Worm (Caenorhabditis elegans) whole organism, L3 larva: Measurements from ENCODE around the gene ndub-8.
A peak's percentile ranks its signal among the peaks of the same experiment; 100 is the strongest.

ENCODE experiments used
- ZK546.5 ChIP-seq: sonication (generic microtip); optimal IDR thresholded peaks from 2 replicates; lab custom pipeline; 2017; ENCODE audit warnings: missing biosample characterization, missing genetic modification characterization
- aly-2 ChIP-seq: fragments of 150-350 bp; optimal IDR thresholded peaks from 2 replicates; lab custom pipeline; 2014; ENCODE audit warnings: missing biosample characterization, missing genetic modification characterization
- ama-1 ChIP-seq: fragments of 150-350 bp; optimal IDR thresholded peaks from 2 replicates; lab custom pipeline; 2018
- ceh-28 ChIP-seq: fragments of 150-350 bp; optimal IDR thresholded peaks from 2 replicates; lab custom pipeline; 2014; ENCODE audit warnings: missing biosample characterization, missing genetic modification reagents, missing genetic modification characterization
- daf-12 ChIP-seq: fragments of 150-350 bp; optimal IDR thresholded peaks from 2 replicates; lab custom pipeline; 2014; ENCODE audit warnings: missing biosample characterization, missing genetic modification reagents, missing genetic modification characterization
- egl-5 ChIP-seq: fragments of 150-350 bp; optimal IDR thresholded peaks from 2 replicates; lab custom pipeline; 2017; ENCODE audit warnings: missing biosample characterization, missing genetic modification reagents, missing genetic modification characterization, inconsistent platforms
- elt-1 ChIP-seq: fragments of 150-350 bp; optimal IDR thresholded peaks from 2 replicates; lab custom pipeline; 2014; ENCODE audit warnings: missing biosample characterization, missing genetic modification characterization
- elt-2 ChIP-seq: sonication (generic microtip); optimal IDR thresholded peaks from 2 replicates; lab custom pipeline; 2016; ENCODE audit warnings: missing genetic modification reagents, mild to moderate bottlenecking, missing genetic modification characterization, missing compliant biosample characterization
- elt-3 ChIP-seq, 3 experiments: fragments of 150-350 bp in 1 of 3; sonication (generic microtip) in 2 of 3; optimal IDR thresholded peaks; 2 replicates in 2 of 3; 4 replicates in 1 of 3; lab custom pipeline; 2014 to 2017; ENCODE audit warnings: missing biosample characterization in 3 of 3, missing genetic modification characterization in 3 of 3
- eor-1 ChIP-seq, 2 experiments: fragments of 150-350 bp; optimal IDR thresholded peaks; 2 replicates each; lab custom pipeline; 2014 to 2018; ENCODE audit warnings: missing biosample characterization in 2 of 2, missing genetic modification characterization in 2 of 2
- fkh-10 ChIP-seq: sonication (generic microtip); optimal IDR thresholded peaks from 2 replicates; lab custom pipeline; 2017; ENCODE audit warnings: missing biosample characterization, missing genetic modification reagents, missing genetic modification characterization
- fkh-2 ChIP-seq: fragments of 150-350 bp; optimal IDR thresholded peaks from 2 replicates; lab custom pipeline; 2014; ENCODE audit warnings: missing biosample characterization, missing genetic modification reagents, missing genetic modification characterization
- hmg-11 ChIP-seq: sonication (generic microtip); optimal IDR thresholded peaks from 2 replicates; lab custom pipeline; 2016; ENCODE audit warnings: missing genetic modification characterization, missing compliant biosample characterization
- jun-1 ChIP-seq: fragments of 150-350 bp; optimal IDR thresholded peaks from 2 replicates; lab custom pipeline; 2014; ENCODE audit warnings: missing biosample characterization, missing genetic modification reagents, missing genetic modification characterization
- lin-15B ChIP-seq: fragments of 150-350 bp; optimal IDR thresholded peaks from 2 replicates; lab custom pipeline; 2014; ENCODE audit warnings: missing biosample characterization, missing genetic modification characterization
- lin-39 ChIP-seq: fragments of 150-350 bp; optimal IDR thresholded peaks from 2 replicates; lab custom pipeline; 2018; ENCODE audit warnings: missing biosample characterization, missing genetic modification reagents, missing genetic modification characterization
- lsy-12 ChIP-seq: sonication (generic microtip); optimal IDR thresholded peaks from 2 replicates; lab custom pipeline; 2016; ENCODE audit warnings: mild to moderate bottlenecking, missing genetic modification characterization, missing compliant biosample characterization
- mdl-1 ChIP-seq: fragments of 150-350 bp; optimal IDR thresholded peaks from 2 replicates; lab custom pipeline; 2014; ENCODE audit warnings: missing biosample characterization, missing genetic modification characterization
- mml-1 ChIP-seq: fragments of 150-350 bp; sonication (generic microtip); optimal IDR thresholded peaks from 3 replicates; lab custom pipeline; 2014; ENCODE audit warnings: missing biosample characterization, missing genetic modification characterization
- nfya-1 ChIP-seq: sonication (generic microtip); optimal IDR thresholded peaks from 2 replicates; lab custom pipeline; 2017; ENCODE audit warnings: missing genetic modification characterization, mild to moderate bottlenecking, missing compliant biosample characterization, antibody characterized with exemption, moderate library complexity; ENCODE audit not compliant: insufficient read depth
- nhr-11 ChIP-seq: fragments of 150-350 bp; optimal IDR thresholded peaks from 2 replicates; lab custom pipeline; 2014; ENCODE audit warnings: missing biosample characterization, missing genetic modification characterization
- nhr-23 ChIP-seq: fragments of 150-350 bp; optimal IDR thresholded peaks from 2 replicates; lab custom pipeline; 2014; ENCODE audit warnings: missing biosample characterization, missing genetic modification reagents, missing genetic modification characterization
- nhr-237 ChIP-seq: fragments of 150-350 bp; optimal IDR thresholded peaks from 2 replicates; lab custom pipeline; 2014; ENCODE audit warnings: missing biosample characterization, missing genetic modification characterization
- nhr-25 ChIP-seq: sonication (generic microtip); optimal IDR thresholded peaks from 2 replicates; lab custom pipeline; 2017; ENCODE audit warnings: missing biosample characterization, missing genetic modification characterization
- nhr-43 ChIP-seq: sonication (generic microtip); optimal IDR thresholded peaks from 2 replicates; lab custom pipeline; 2016; ENCODE audit warnings: mild to moderate bottlenecking, missing genetic modification characterization, missing compliant biosample characterization; ENCODE audit not compliant: poor library complexity, severe bottlenecking
- nhr-67 ChIP-seq: fragments of 150-350 bp; optimal IDR thresholded peaks from 2 replicates; lab custom pipeline; 2014; ENCODE audit warnings: missing biosample characterization, missing genetic modification characterization
- nhr-76 ChIP-seq: fragments of 150-350 bp; sonication (generic microtip); optimal IDR thresholded peaks from 5 replicates; lab custom pipeline; 2014; ENCODE audit warnings: missing biosample characterization, missing genetic modification characterization
- nhr-77 ChIP-seq: fragments of 150-350 bp; optimal IDR thresholded peaks from 2 replicates; lab custom pipeline; 2014; ENCODE audit warnings: missing biosample characterization, missing genetic modification characterization
- pha-4 ChIP-seq: fragments of 150-350 bp; optimal IDR thresholded peaks from 2 replicates; lab custom pipeline; 2014; ENCODE audit warnings: missing biosample characterization, missing genetic modification reagents, missing genetic modification characterization
- pqm-1 ChIP-seq: fragments of 150-350 bp; optimal IDR thresholded peaks from 2 replicates; lab custom pipeline; 2017; ENCODE audit warnings: missing biosample characterization, missing genetic modification characterization, inconsistent platforms
- sea-2 ChIP-seq: fragments of 150-350 bp; sonication (generic microtip); optimal IDR thresholded peaks from 4 replicates; lab custom pipeline; 2014; ENCODE audit warnings: missing biosample characterization, missing genetic modification reagents, missing genetic modification characterization
- skn-1 ChIP-seq: fragments of 150-350 bp; optimal IDR thresholded peaks from 2 replicates; lab custom pipeline; 2014; ENCODE audit warnings: missing biosample characterization, missing genetic modification characterization
- tbx-2 ChIP-seq: sonication (generic microtip); optimal IDR thresholded peaks from 2 replicates; lab custom pipeline; 2016; ENCODE audit warnings: mild to moderate bottlenecking, missing genetic modification characterization, missing compliant biosample characterization
- unc-39 ChIP-seq: sonication (generic microtip); optimal IDR thresholded peaks from 4 replicates; lab custom pipeline; 2017; ENCODE audit warnings: missing biosample characterization, missing genetic modification characterization
- unc-62 ChIP-seq: fragments of 150-350 bp; sonication (generic microtip); optimal IDR thresholded peaks from 4 replicates; lab custom pipeline; 2014; ENCODE audit warnings: missing biosample characterization, missing genetic modification reagents, missing genetic modification characterization
- zag-1 ChIP-seq: fragments of 150-350 bp; optimal IDR thresholded peaks from 2 replicates; lab custom pipeline; 2014; ENCODE audit warnings: missing biosample characterization, missing genetic modification characterization
- ztf-4 ChIP-seq: fragments of 150-350 bp; optimal IDR thresholded peaks from 2 replicates; lab custom pipeline; 2014; ENCODE audit warnings: missing biosample characterization, missing genetic modification characterization

The ndub-8 gene

ce11 chrII:13834380-13835194 is 38.1 kb upstream of the ndub-8 start (continued):
- TF ChIP-seq skn-1 (tag; lab: Kevin White, UChicago) = peak; percentile 90
- peak; percentile 60 for TF ChIP-seq elt-2 (tag; lab: Kevin White, UChicago)
- TF ChIP-seq nhr-11 (tag; lab: Kevin White, UChicago) = no peak
- TF ChIP-seq egl-5 (tag; lab: Kevin White, UChicago) = peak; percentile 89
- peak; percentile 78 for TF ChIP-seq sea-2
- TF ChIP-seq pqm-1 = peak; percentile 46
- TF ChIP-seq nhr-43 = peak; percentile 93
- peak; percentile 96 for TF ChIP-seq pha-4 (tag; lab: Kevin White, UChicago)
- peak in 1 of 2 experiments; percentile 68 for TF ChIP-seq eor-1 (tag; optimal IDR thresholded peaks at IDR 0.05; lab: Kevin White, UChicago)
- peak; percentile 81 for TF ChIP-seq jun-1 (tag; lab: Kevin White, UChicago)
- peak; percentile 92 for TF ChIP-seq tbx-2 (tag; lab: Kevin White, UChicago)
- peak; percentile 98 for TF ChIP-seq lin-39 (tag; lab: Kevin White, UChicago)
- TF ChIP-seq fkh-10 (GFP tag; lab: Kevin White, UChicago) = peak; percentile 58
- TF ChIP-seq nhr-77 (tag; lab: Kevin White, UChicago) = peak; percentile 90
- peak; percentile 88 for TF ChIP-seq lin-15B (tag; lab: Kevin White, UChicago)
- TF ChIP-seq ZK546.5 (tag; lab: Kevin White, UChicago) = no peak
- peak; percentile 96 for TF ChIP-seq nhr-23
- peak; percentile 74 for TF ChIP-seq ceh-28 (tag; lab: Kevin White, UChicago)
- TF ChIP-seq mml-1 (tag; lab: Kevin White, UChicago) = peak; percentile 41
- no peak for TF ChIP-seq zag-1 (tag; lab: Kevin White, UChicago)
- peak; percentile 93 for TF ChIP-seq nfya-1 (tag; lab: Kevin White, UChicago)
- peak in 1 of 3 experiments; percentile 25 for TF ChIP-seq elt-3 (tag; optimal IDR thresholded peaks at IDR 0.05; lab: Kevin White, UChicago)
- no peak for TF ChIP-seq aly-2 (tag; lab: Kevin White, UChicago)
- TF ChIP-seq, all 47 proteins: peak for 32

ce11 chrII:13835724-13836307 is 36.9 kb upstream of the ndub-8 start, which contains the start of gene ins-37:
Gene ins-37, minus strand, starts transcription at chrII:13836107.
- TF ChIP-seq elt-2 (tag; lab: Kevin White, UChicago) = peak; percentile 2
- TF ChIP-seq, all 47 proteins: peak for 1; not testable (repeated sequence) for 46

- no peak for TF ChIP-seq ZK546.5 (tag; lab: Kevin White, UChicago)
- TF ChIP-seq eor-1 (tag; optimal IDR thresholded peaks at IDR 0.05; lab: Kevin White, UChicago) = no peak
- TF ChIP-seq ztf-4 (tag; lab: Kevin White, UChicago) = no peak
- no peak for TF ChIP-seq lin-15B (tag; lab: Kevin White, UChicago)
- no peak for TF ChIP-seq nhr-23
- no peak for TF ChIP-seq elt-1 (tag; lab: Kevin White, UChicago)
- no peak for TF ChIP-seq lsy-12
- TF ChIP-seq daf-12 (tag; lab: Kevin White, UChicago) = no peak
- no peak for TF ChIP-seq nhr-11 (tag; lab: Kevin White, UChicago)
- no peak for TF ChIP-seq hmg-11 (tag; lab: Kevin White, UChicago)
- TF ChIP-seq nhr-76 (tag; lab: Kevin White, UChicago) = no peak
- no peak for TF ChIP-seq nhr-237 (tag; lab: Kevin White, UChicago)
- TF ChIP-seq nhr-77 (tag; lab: Kevin White, UChicago) = no peak
- no peak for TF ChIP-seq nhr-43
- TF ChIP-seq aly-2 (tag; lab: Kevin White, UChicago) = no peak
- no peak for TF ChIP-seq pha-4 (tag; lab: Kevin White, UChicago)
- TF ChIP-seq tbx-2 (tag; lab: Kevin White, UChicago) = no peak
- no peak for TF ChIP-seq elt-3 (tag; optimal IDR thresholded peaks at IDR 0.05; lab: Kevin White, UChicago)
Observed at ce11 chrII:13838403-13838802, 34.3 kb upstream of the ndub-8 start.

- TF ChIP-seq unc-39 (no peak), nfya-1 (tag; lab: Kevin White, UChicago) (no peak), mdl-1 (no peak), fkh-2 (tag; lab: Kevin White, UChicago) (no peak), nhr-67 (tag; lab: Kevin White, UChicago) (no peak), daf-12 (tag; lab: Kevin White, UChicago) (no peak), aly-2 (tag; lab: Kevin White, UChicago) (no peak), jun-1 (tag; lab: Kevin White, UChicago) (no peak), nhr-23 (no peak), nhr-76 (tag; lab: Kevin White, UChicago) (no peak), nhr-25 (tag; lab: Kevin White, UChicago) (no peak), unc-62 (GFP tag; lab: Kevin White, UChicago) (no peak), zag-1 (tag; lab: Kevin White, UChicago) (no peak), ama-1 (lab: Kevin White, UChicago) (no peak), skn-1 (tag; lab: Kevin White, UChicago) (no peak), nhr-77 (tag; lab: Kevin White, UChicago) (no peak)
Observed at ce11 chrII:13839454-13839853, 33.2 kb upstream of the ndub-8 start.
